Fruit fly (Drosophila melanogaster) whole organism, prepupa: Measurements from ENCODE around the gene GC1.
A peak's percentile ranks its signal among the peaks of the same experiment; 100 is the strongest.

ENCODE experiments used
- Blimp-1 ChIP-seq: fragments of 200-800 bp; sonication (Bioruptor generic); optimal IDR thresholded peaks from 3 replicates; lab custom pipeline; 2017; ENCODE audit warnings: missing biosample characterization, missing genetic modification characterization, mild to moderate bottlenecking, moderate library complexity, missing genetic modification reagents
- CG10631 ChIP-seq: fragments of 200-800 bp; sonication (Bioruptor generic); optimal IDR thresholded peaks from 2 replicates; lab custom pipeline; 2016; ENCODE audit warnings: missing biosample characterization, missing genetic modification characterization
- CG10669 ChIP-seq: fragments of 200-800 bp; sonication (Bioruptor generic); optimal IDR thresholded peaks from 3 replicates; lab custom pipeline; 2018; ENCODE audit warnings: missing biosample characterization, mild to moderate bottlenecking, missing genetic modification characterization, moderate library complexity
- CG11294 ChIP-seq: fragments of 200-800 bp; sonication (Bioruptor generic); IDR thresholded peaks from 2 replicates; pipeline ENCODE4 v1.3.6; 2022; ENCODE audit warnings: missing biosample characterization, missing genetic modification characterization
- CG11902 ChIP-seq: fragments of 200-800 bp; sonication (Bioruptor generic); optimal IDR thresholded peaks from 3 replicates; lab custom pipeline; 2016; ENCODE audit warnings: missing biosample characterization, missing genetic modification characterization
- CG1621 ChIP-seq: fragments of 200-800 bp; sonication (Bioruptor generic); optimal IDR thresholded peaks from 3 replicates; lab custom pipeline; 2018; ENCODE audit warnings: missing biosample characterization, mild to moderate bottlenecking, missing genetic modification characterization
- CG3032 ChIP-seq: fragments of 200-800 bp; optimal IDR thresholded peaks from 2 replicates; lab custom pipeline; 2019; ENCODE audit warnings: missing biosample characterization, mild to moderate bottlenecking, missing genetic modification characterization, moderate library complexity
- CG32006 ChIP-seq: fragments of 200-800 bp; sonication (Bioruptor generic); optimal IDR thresholded peaks from 3 replicates; lab custom pipeline; 2017; ENCODE audit warnings: missing biosample characterization, mild to moderate bottlenecking, missing genetic modification characterization
- CG34406 ChIP-seq: fragments of 200-800 bp; sonication (Bioruptor generic); optimal IDR thresholded peaks from 3 replicates; lab custom pipeline; 2016; ENCODE audit warnings: missing biosample characterization, missing genetic modification characterization
- CG3919 ChIP-seq: fragments of 200-800 bp; sonication (Bioruptor generic); optimal IDR thresholded peaks from 3 replicates; lab custom pipeline; 2016; ENCODE audit warnings: missing biosample characterization, missing genetic modification characterization
- CG4318 ChIP-seq: fragments of 200-800 bp; sonication (Bioruptor generic); optimal IDR thresholded peaks from 3 replicates; lab custom pipeline; 2017; ENCODE audit warnings: missing biosample characterization, mild to moderate bottlenecking, missing genetic modification characterization
- CG6163 ChIP-seq: fragments of 200-800 bp; sonication (Bioruptor generic); IDR thresholded peaks from 3 replicates; pipeline ENCODE4 v1.3.6; 2022; ENCODE audit warnings: missing biosample characterization, missing genetic modification characterization
- CG6276 ChIP-seq: fragments of 200-800 bp; sonication (Bioruptor generic); optimal IDR thresholded peaks from 2 replicates; lab custom pipeline; 2017; ENCODE audit warnings: missing biosample characterization, mild to moderate bottlenecking, missing genetic modification characterization
- CG6808 ChIP-seq: fragments of 200-800 bp; sonication (Bioruptor generic); optimal IDR thresholded peaks from 3 replicates; lab custom pipeline; 2017; ENCODE audit warnings: missing biosample characterization, missing genetic modification characterization, mild to moderate bottlenecking, moderate library complexity, missing genetic modification reagents
- CG8119 ChIP-seq: fragments of 200-800 bp; sonication (Bioruptor generic); IDR thresholded peaks from 3 replicates; pipeline ENCODE4 v1.3.6; 2022; ENCODE audit warnings: missing biosample characterization, missing genetic modification characterization
- CG9139 ChIP-seq: fragments of 200-800 bp; sonication (Bioruptor generic); optimal IDR thresholded peaks from 3 replicates; lab custom pipeline; 2017; ENCODE audit warnings: missing biosample characterization, mild to moderate bottlenecking, missing genetic modification characterization
- Eip75B ChIP-seq: fragments of 200-800 bp; sonication (Bioruptor generic); optimal IDR thresholded peaks from 3 replicates; lab custom pipeline; 2016; ENCODE audit warnings: missing biosample characterization, missing genetic modification characterization
- Eip78C ChIP-seq: fragments of 200-800 bp; sonication (Bioruptor generic); peaks from one replicate; lab custom pipeline; 2016; ENCODE audit warnings: missing biosample characterization, missing genetic modification characterization
- Ets96B ChIP-seq: fragments of 200-800 bp; optimal IDR thresholded peaks from 2 replicates; lab custom pipeline; 2019; ENCODE audit warnings: missing biosample characterization, mild to moderate bottlenecking, missing genetic modification characterization, moderate library complexity
- Hr38 ChIP-seq: sonication (Bioruptor generic); optimal IDR thresholded peaks from 2 replicates; lab custom pipeline; 2016; ENCODE audit warnings: missing biosample characterization, missing genetic modification characterization
- Hr39 ChIP-seq: fragments of 200-800 bp; sonication (Bioruptor generic); optimal IDR thresholded peaks from 2 replicates; lab custom pipeline; 2016; ENCODE audit warnings: missing biosample characterization, missing genetic modification characterization
- Lpt ChIP-seq: fragments of 200-800 bp; sonication (Bioruptor generic); optimal IDR thresholded peaks from 3 replicates; lab custom pipeline; 2016; ENCODE audit warnings: missing biosample characterization, missing genetic modification characterization
- Met ChIP-seq: fragments of 200-800 bp; sonication (Bioruptor generic); optimal IDR thresholded peaks from 3 replicates; lab custom pipeline; 2016; ENCODE audit warnings: missing biosample characterization, missing genetic modification characterization
- Smox ChIP-seq: fragments of 200-800 bp; sonication (Bioruptor generic); optimal IDR thresholded peaks from 3 replicates; lab custom pipeline; 2016; ENCODE audit warnings: missing biosample characterization, missing genetic modification characterization
- Sox102F ChIP-seq: fragments of 200-800 bp; sonication (Bioruptor generic); optimal IDR thresholded peaks from 2 replicates; lab custom pipeline; 2016; ENCODE audit warnings: missing biosample characterization, mild to moderate bottlenecking, missing genetic modification characterization
- Sox14 ChIP-seq: fragments of 200-800 bp; sonication (Bioruptor generic); optimal IDR thresholded peaks from 3 replicates; lab custom pipeline; 2016; ENCODE audit warnings: missing biosample characterization, missing genetic modification characterization
- Sox15 ChIP-seq: fragments of 200-800 bp; sonication (Bioruptor generic); optimal IDR thresholded peaks from 3 replicates; lab custom pipeline; 2016; ENCODE audit warnings: missing biosample characterization, missing genetic modification characterization
- achi ChIP-seq: fragments of 200-800 bp; sonication (Bioruptor generic); optimal IDR thresholded peaks from 3 replicates; lab custom pipeline; 2016; ENCODE audit warnings: missing biosample characterization, missing genetic modification characterization
- cyc ChIP-seq: fragments of 200-800 bp; sonication (Bioruptor generic); optimal IDR thresholded peaks from 3 replicates; lab custom pipeline; 2016; ENCODE audit warnings: missing biosample characterization, missing genetic modification characterization
- dac ChIP-seq: fragments of 200-800 bp; sonication (Bioruptor generic); optimal IDR thresholded peaks from 2 replicates; lab custom pipeline; 2017; ENCODE audit warnings: missing biosample characterization, mild to moderate bottlenecking, missing genetic modification characterization
- eg ChIP-seq: fragments of 200-800 bp; sonication (Bioruptor generic); IDR thresholded peaks from 3 replicates; pipeline ENCODE4 v1.3.6; 2022; ENCODE audit warnings: missing biosample characterization, missing genetic modification characterization
- esn ChIP-seq: fragments of 200-800 bp; sonication (Bioruptor generic); optimal IDR thresholded peaks from 2 replicates; lab custom pipeline; 2016; ENCODE audit warnings: missing biosample characterization, mild to moderate bottlenecking, missing genetic modification characterization, moderate library complexity
- fd59A ChIP-seq: fragments of 200-800 bp; sonication (Bioruptor generic); optimal IDR thresholded peaks from 2 replicates; lab custom pipeline; 2017; ENCODE audit warnings: missing biosample characterization, mild to moderate bottlenecking, missing genetic modification characterization, missing genetic modification reagents
- fd85E ChIP-seq: fragments of 200-800 bp; sonication (Bioruptor generic); optimal IDR thresholded peaks from 3 replicates; lab custom pipeline; 2016; ENCODE audit warnings: missing biosample characterization, missing genetic modification characterization
- fkh ChIP-seq: fragments of 200-800 bp; sonication (Bioruptor generic); optimal IDR thresholded peaks from 3 replicates; lab custom pipeline; 2017; ENCODE audit warnings: missing biosample characterization, mild to moderate bottlenecking, missing genetic modification characterization, moderate library complexity
- lz ChIP-seq: fragments of 200-800 bp; sonication (Bioruptor generic); optimal IDR thresholded peaks from 3 replicates; lab custom pipeline; 2016; ENCODE audit warnings: missing biosample characterization, missing genetic modification characterization
- pdm3 ChIP-seq: fragments of 200-800 bp; sonication (Bioruptor generic); optimal IDR thresholded peaks from 3 replicates; lab custom pipeline; 2016; ENCODE audit warnings: missing biosample characterization, missing genetic modification characterization
- salr ChIP-seq, 2 experiments: fragments of 200-800 bp; sonication (Bioruptor generic); optimal IDR thresholded peaks; 3 replicates each; lab custom pipeline; 2016 to 2018; ENCODE audit warnings: missing biosample characterization in 2 of 2, missing genetic modification characterization in 2 of 2, mild to moderate bottlenecking in 1 of 2
- spab ChIP-seq: fragments of 200-800 bp; sonication (Bioruptor generic); optimal IDR thresholded peaks from 2 replicates; lab custom pipeline; 2017; ENCODE audit warnings: missing biosample characterization, mild to moderate bottlenecking, missing genetic modification characterization, missing genetic modification reagents
- ss ChIP-seq, 2 experiments: fragments of 200-800 bp; sonication (Bioruptor generic); optimal IDR thresholded peaks; 2 replicates in 1 of 2; 3 replicates in 1 of 2; lab custom pipeline; 2017 to 2018; ENCODE audit warnings: mild to moderate bottlenecking in 2 of 2, missing biosample characterization in 2 of 2, missing genetic modification characterization in 2 of 2, moderate library complexity in 1 of 2
- svp ChIP-seq: fragments of 200-800 bp; sonication (Bioruptor generic); peaks from one replicate; lab custom pipeline; 2016; ENCODE audit warnings: missing biosample characterization, missing genetic modification characterization
- topi ChIP-seq: fragments of 200-800 bp; sonication (Bioruptor generic); optimal IDR thresholded peaks from 3 replicates; lab custom pipeline; 2016; ENCODE audit warnings: missing biosample characterization, missing genetic modification characterization
- vri ChIP-seq: fragments of 200-800 bp; sonication (Bioruptor generic); optimal IDR thresholded peaks from 3 replicates; lab custom pipeline; 2016; ENCODE audit warnings: missing biosample characterization, mild to moderate bottlenecking, missing genetic modification characterization

The GC1 gene

dm6 chr3R:11998130-11998529, 30.6 kb downstream of the GC1 start:
- TF ChIP-seq CG6163 (GFP tag; lab: Robert Waterston, UW): no peak
- TF ChIP-seq cyc (GFP tag; lab: Kevin White, UChicago): no peak
- TF ChIP-seq Sox15: no peak
- no peak for TF ChIP-seq Blimp-1
- no peak for TF ChIP-seq lz (GFP tag; lab: Kevin White, UChicago)
- no peak for TF ChIP-seq Sox102F (GFP tag; lab: Kevin White, UChicago)

dm6 chr3R:11999074-11999473, 31.6 kb downstream of the GC1 start, which contains the start of gene Ect3:
Ect3 (plus strand) TSS chr3R:11999278.
- no peak for TF ChIP-seq CG8119 (GFP tag; lab: Robert Waterston, UW)
- peak; percentile 47 for TF ChIP-seq Eip78C

- TF ChIP-seq Eip75B (GFP tag; lab: Kevin White, UChicago) (no peak), Smox (GFP tag; lab: Kevin White, UChicago) (no peak), salr (GFP tag; optimal IDR thresholded peaks at IDR 0.05; lab: Kevin White, UChicago) (no peak), spab (GFP tag; lab: Kevin White, UChicago) (no peak), CG10631 (GFP tag; lab: Kevin White, UChicago) (no peak), fd85E (GFP tag; lab: Kevin White, UChicago) (no peak), CG10669 (no peak), CG11294 (GFP tag; lab: Robert Waterston, UW) (no peak), ss (GFP tag; optimal IDR thresholded peaks at IDR 0.05; lab: Kevin White, UChicago) (no peak), esn (GFP tag; lab: Kevin White, UChicago) (no peak), Hr39 (GFP tag; lab: Kevin White, UChicago) (no peak), CG1621 (no peak), CG34406 (no peak), CG6163 (GFP tag; lab: Robert Waterston, UW) (no peak), fkh (GFP tag; lab: Kevin White, UChicago) (no peak), Met (GFP tag; lab: Kevin White, UChicago) (no peak), pdm3 (GFP tag; lab: Kevin White, UChicago) (no peak), Lpt (GFP tag; lab: Kevin White, UChicago) (no peak), CG3032 (tag; lab: Kevin White, UChicago) (no peak)
These were observed 37.9 kb downstream of the GC1 start, which contains the start of gene Tk for dm6 chr3R:12005417-12005816. Tk (minus strand) TSS chr3R:12005473.

- TF ChIP-seq CG6163 (GFP tag; lab: Robert Waterston, UW) (0 out of 3 replicates have a peak, but pooled peaks have one; percentile 30), svp (GFP tag; lab: Kevin White, UChicago) (peak; percentile 64), spab (GFP tag; lab: Kevin White, UChicago) (no peak)
- TF ChIP-seq, all 60 proteins: peak for 2
These were observed 38.9 kb downstream of the GC1 start for dm6 chr3R:12006417-12006816.

dm6 chr3R:12010202-12010824, 42.8 kb downstream of the GC1 start, which contains the start of the genes KLHL18 and GCC185:
KLHL18 (minus strand) TSS chr3R:12010434.
GCC185 (plus strand) TSS chr3R:12010772.
- TF ChIP-seq CG3919: no peak
- TF ChIP-seq Hr38 (GFP tag; lab: Kevin White, UChicago): no peak
- peak; percentile 80 for TF ChIP-seq topi
- TF ChIP-seq CG10669: peak; percentile 61
- peak; percentile 94 for TF ChIP-seq svp (GFP tag; lab: Kevin White, UChicago)
- no peak for TF ChIP-seq CG9139 (GFP tag; lab: Kevin White, UChicago)
- TF ChIP-seq dac (GFP tag; lab: Kevin White, UChicago): peak; percentile 49
- peak; percentile 83 for TF ChIP-seq Smox (GFP tag; lab: Kevin White, UChicago)
- TF ChIP-seq Blimp-1: peak; percentile 6
- TF ChIP-seq pdm3 (GFP tag; lab: Kevin White, UChicago): no peak
- TF ChIP-seq CG11902 (GFP tag; lab: Kevin White, UChicago): peak; percentile 84
- TF ChIP-seq CG6276 (GFP tag; lab: Kevin White, UChicago): no peak
- peak; percentile 75 for TF ChIP-seq Ets96B (tag; lab: Kevin White, UChicago)
- peak; percentile 75 for TF ChIP-seq Sox14 (GFP tag; lab: Kevin White, UChicago)
- peak; percentile 27 for TF ChIP-seq fd59A (GFP tag; lab: Kevin White, UChicago)
- no peak for TF ChIP-seq vri (GFP tag; lab: Kevin White, UChicago)
- TF ChIP-seq CG4318 (GFP tag; lab: Kevin White, UChicago): no peak
- TF ChIP-seq achi: peak; percentile 77
- peak in 1 of 2 experiments; percentile 66 for TF ChIP-seq salr (GFP tag; optimal IDR thresholded peaks at IDR 0.05; lab: Kevin White, UChicago)
- no peak for TF ChIP-seq Sox102F (GFP tag; lab: Kevin White, UChicago)
- peak; percentile 79 for TF ChIP-seq CG32006 (GFP tag; lab: Kevin White, UChicago)
- TF ChIP-seq CG6808 (GFP tag; lab: Kevin White, UChicago): peak; percentile 37
- peak; percentile 73 for TF ChIP-seq eg (GFP tag; lab: Robert Waterston, UW)
